Worm (Caenorhabditis elegans): ENCODE results near the gene ttbk-7.

ttbk-7 gene

DNA sequence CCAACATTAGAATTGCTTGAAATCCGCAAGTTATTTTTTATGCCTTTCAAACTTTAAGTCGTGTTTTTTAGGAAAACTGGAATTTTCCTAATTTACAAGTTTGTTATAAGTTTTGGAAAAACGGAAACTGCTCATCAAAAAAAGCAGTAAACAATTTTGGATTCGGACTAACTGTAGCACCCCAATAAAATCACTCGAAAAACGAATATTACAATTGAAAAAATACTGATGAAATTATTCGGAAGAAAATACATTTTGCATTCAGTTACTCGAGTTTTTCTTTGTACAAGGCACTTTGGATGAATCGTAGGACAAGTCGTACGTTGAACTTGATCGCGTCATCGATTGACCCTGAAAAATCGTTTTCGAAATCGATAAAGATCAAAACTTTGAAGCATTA, 13.3 kb downstream of the ttbk-7 start:
- TF ChIP-seq repo-1 (tag; optimal IDR thresholded peaks at IDR 0.05) (no peak), attf-5 (GFP tag; optimal IDR thresholded peaks at IDR 0.05) (no peak), fkh-3 (tag; optimal IDR thresholded peaks at IDR 0.05) (no peak), D2030.7 (GFP tag; IDR thresholded peaks at IDR 0.05) (no peak), ztf-22 (GFP tag; optimal IDR thresholded peaks at IDR 0.05) (no peak), dpff-1 (tag; optimal IDR thresholded peaks at IDR 0.05) (no peak), unc-130 (GFP tag; optimal IDR thresholded peaks at IDR 0.05) (no peak), F57A8.1 (GFP tag; optimal IDR thresholded peaks at IDR 0.05) (no peak), F37B4.10 (GFP tag; IDR thresholded peaks at IDR 0.05) (no peak), mcd-1 (GFP tag; IDR thresholded peaks at IDR 0.05) (no peak), atf-7 (tag; optimal IDR thresholded peaks at IDR 0.05) (no peak), xnd-1 (tag; optimal IDR thresholded peaks at IDR 0.05) (no peak), lin-54 (GFP tag; optimal IDR thresholded peaks at IDR 0.05) (no peak), ztf-6 (GFP tag; IDR thresholded peaks at IDR 0.05) (no peak)

DNA sequence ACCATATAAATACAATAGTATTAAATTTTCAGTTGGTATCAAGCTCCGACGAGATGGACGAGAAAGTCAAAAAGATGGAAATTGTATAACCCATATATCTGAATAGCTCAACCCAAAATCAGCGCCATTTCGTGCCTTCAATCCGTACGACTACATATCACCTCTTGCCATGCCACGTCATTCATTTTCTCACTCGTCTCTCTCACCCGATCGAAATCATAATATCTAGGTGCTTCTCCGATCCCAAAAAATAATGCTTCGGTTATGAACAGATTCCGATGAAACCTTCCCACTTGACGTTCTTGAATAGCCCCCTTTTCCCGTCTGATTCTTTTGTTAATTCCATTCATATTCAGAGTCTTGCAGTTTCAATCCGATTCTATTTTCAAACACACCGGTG, 14.3 kb downstream of the ttbk-7 start:
- no peak for TF ChIP-seq F57A8.1 (GFP tag; optimal IDR thresholded peaks at IDR 0.05)
- no peak for TF ChIP-seq lag-1 (GFP tag; IDR thresholded peaks at IDR 0.05)
- no peak for TF ChIP-seq hlh-12 (tag; optimal IDR thresholded peaks at IDR 0.05)
- TF ChIP-seq ztf-28 (GFP tag; IDR thresholded peaks at IDR 0.05): no peak
- TF ChIP-seq somi-1 (GFP tag; optimal IDR thresholded peaks at IDR 0.05): no peak
- no peak for TF ChIP-seq ceh-58 (GFP tag; IDR thresholded peaks at IDR 0.05)
- no peak for TF ChIP-seq F23B12.7 (tag; optimal IDR thresholded peaks at IDR 0.05; ENCODE audit: insufficient read depth)
- TF ChIP-seq lin-54 (GFP tag; optimal IDR thresholded peaks at IDR 0.05): no peak
- no peak for TF ChIP-seq snpc-1.3 (tag; optimal IDR thresholded peaks at IDR 0.05; ENCODE audit: insufficient read depth)
- no peak for TF ChIP-seq ekl-4 (GFP tag; IDR thresholded peaks at IDR 0.05)
- TF ChIP-seq mes-4 (tag; optimal IDR thresholded peaks at IDR 0.05): no peak
- TF ChIP-seq ceh-91 (GFP tag; IDR thresholded peaks at IDR 0.05): no peak
- no peak for TF ChIP-seq tlf-1 (GFP tag; optimal IDR thresholded peaks at IDR 0.05)
- no peak for TF ChIP-seq F57C9.4 (tag; optimal IDR thresholded peaks at IDR 0.05)
- TF ChIP-seq K12H6.12 (tag; optimal IDR thresholded peaks at IDR 0.05): no peak
- TF ChIP-seq Y67H2A.10 (GFP tag; conservative IDR thresholded peaks at IDR 0.05): no peak
- no peak for TF ChIP-seq cebp-2 (GFP tag; IDR thresholded peaks at IDR 0.05)
- no peak for TF ChIP-seq lsy-27 (tag; optimal IDR thresholded peaks at IDR 0.05; ENCODE audit: borderline replicate concordance, insufficient read depth)
- no peak for TF ChIP-seq B0336.3 (GFP tag; IDR thresholded peaks at IDR 0.05)
- TF ChIP-seq hmg-20 (GFP tag; IDR thresholded peaks at IDR 0.05): no peak

DNA sequence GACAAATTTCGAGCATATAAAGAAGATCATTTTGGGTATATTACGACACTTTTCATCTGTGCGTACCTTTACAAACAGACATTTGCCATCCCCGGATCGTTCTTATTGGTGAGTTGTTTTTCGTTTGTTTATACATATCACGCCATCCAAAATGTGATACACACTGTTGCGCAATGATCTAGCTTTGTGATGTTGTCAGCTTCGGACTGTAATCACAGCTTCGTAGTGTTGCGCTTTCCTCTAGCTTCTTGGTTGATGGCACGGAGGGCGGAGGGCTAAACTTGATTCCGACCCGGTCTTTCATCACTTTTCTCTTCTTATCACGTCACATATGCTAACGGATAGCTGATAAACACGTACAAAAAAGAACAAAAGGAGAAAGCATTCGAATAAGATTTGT, 16.3 kb downstream of the ttbk-7 start:
- no peak for TF ChIP-seq snpc-1.3 (tag; optimal IDR thresholded peaks at IDR 0.05; ENCODE audit: insufficient read depth)
- no peak for TF ChIP-seq atf-7 (tag; optimal IDR thresholded peaks at IDR 0.05)
- TF ChIP-seq zim-3 (tag; optimal IDR thresholded peaks at IDR 0.05): no peak
- TF ChIP-seq ceh-40 (GFP tag; IDR thresholded peaks at IDR 0.05): no peak
- TF ChIP-seq nhr-27 (tag; optimal IDR thresholded peaks at IDR 0.05): no peak
- TF ChIP-seq D2030.7 (GFP tag; IDR thresholded peaks at IDR 0.05): no peak
- TF ChIP-seq Y53F4B.3 (GFP tag; IDR thresholded peaks at IDR 0.05): no peak
- no peak for TF ChIP-seq bed-2 (GFP tag; IDR thresholded peaks at IDR 0.05)
- TF ChIP-seq bed-1 (GFP tag; IDR thresholded peaks at IDR 0.05): no peak
- no peak for TF ChIP-seq lir-1 (GFP tag; conservative IDR thresholded peaks at IDR 0.05)
- TF ChIP-seq hlh-26 (GFP tag; conservative IDR thresholded peaks at IDR 0.05): no peak
- no peak for TF ChIP-seq rec-8 (tag; optimal IDR thresholded peaks at IDR 0.05)
- TF ChIP-seq tlf-1 (GFP tag; optimal IDR thresholded peaks at IDR 0.05): no peak
- TF ChIP-seq pbrm-1 (GFP tag; IDR thresholded peaks at IDR 0.05): no peak
- TF ChIP-seq nfyb-1 (GFP tag; IDR thresholded peaks at IDR 0.05): no peak
- no peak for TF ChIP-seq unc-62 (GFP tag; optimal IDR thresholded peaks at IDR 0.05)
- no peak for TF ChIP-seq lin-40 (tag; optimal IDR thresholded peaks at IDR 0.05)
- TF ChIP-seq F23B12.7 (tag; optimal IDR thresholded peaks at IDR 0.05; ENCODE audit: insufficient read depth): no peak
- TF ChIP-seq T07F8.4 (tag; optimal IDR thresholded peaks at IDR 0.05): no peak

Measured in whole organism, young adult.